Fruit fly (Drosophila melanogaster) whole organism, prepupa: Measurements from ENCODE around the gene CG13810.
A peak's percentile ranks its signal among the peaks of the same experiment; 100 is the strongest.

Experiments used
- Blimp-1 ChIP-seq: fragments of 200-800 bp; sonication (Bioruptor generic); optimal IDR thresholded peaks from 3 replicates; lab custom pipeline; 2017; ENCODE audit warnings: missing biosample characterization, missing genetic modification characterization, mild to moderate bottlenecking, moderate library complexity, missing genetic modification reagents
- CG10631 ChIP-seq: fragments of 200-800 bp; sonication (Bioruptor generic); optimal IDR thresholded peaks from 2 replicates; lab custom pipeline; 2016; ENCODE audit warnings: missing biosample characterization, missing genetic modification characterization
- CG10669 ChIP-seq: fragments of 200-800 bp; sonication (Bioruptor generic); optimal IDR thresholded peaks from 3 replicates; lab custom pipeline; 2018; ENCODE audit warnings: missing biosample characterization, mild to moderate bottlenecking, missing genetic modification characterization, moderate library complexity
- CG11294 ChIP-seq: fragments of 200-800 bp; sonication (Bioruptor generic); IDR thresholded peaks from 2 replicates; pipeline ENCODE4 v1.3.6; 2022; ENCODE audit warnings: missing biosample characterization, missing genetic modification characterization
- CG11762 ChIP-seq: fragments of 200-800 bp; sonication (Bioruptor generic); optimal IDR thresholded peaks from 3 replicates; lab custom pipeline; 2016; ENCODE audit warnings: missing biosample characterization, missing genetic modification characterization; ENCODE audit not compliant: insufficient read depth
- CG11902 ChIP-seq: fragments of 200-800 bp; sonication (Bioruptor generic); optimal IDR thresholded peaks from 3 replicates; lab custom pipeline; 2016; ENCODE audit warnings: missing biosample characterization, missing genetic modification characterization
- CG15336 ChIP-seq: fragments of 200-800 bp; sonication (Bioruptor generic); IDR thresholded peaks from 2 replicates; pipeline ENCODE4 v1.3.6; 2022; ENCODE audit warnings: missing biosample characterization, missing genetic modification characterization
- CG1621 ChIP-seq: fragments of 200-800 bp; sonication (Bioruptor generic); optimal IDR thresholded peaks from 3 replicates; lab custom pipeline; 2018; ENCODE audit warnings: missing biosample characterization, mild to moderate bottlenecking, missing genetic modification characterization
- CG16779 ChIP-seq: fragments of 200-800 bp; sonication (Bioruptor generic); optimal IDR thresholded peaks from 3 replicates; lab custom pipeline; 2017; ENCODE audit warnings: missing biosample characterization, mild to moderate bottlenecking, missing genetic modification characterization
- CG3032 ChIP-seq: fragments of 200-800 bp; optimal IDR thresholded peaks from 2 replicates; lab custom pipeline; 2019; ENCODE audit warnings: missing biosample characterization, mild to moderate bottlenecking, missing genetic modification characterization, moderate library complexity
- CG32006 ChIP-seq: fragments of 200-800 bp; sonication (Bioruptor generic); optimal IDR thresholded peaks from 3 replicates; lab custom pipeline; 2017; ENCODE audit warnings: missing biosample characterization, mild to moderate bottlenecking, missing genetic modification characterization
- CG34406 ChIP-seq: fragments of 200-800 bp; sonication (Bioruptor generic); optimal IDR thresholded peaks from 3 replicates; lab custom pipeline; 2016; ENCODE audit warnings: missing biosample characterization, missing genetic modification characterization
- CG3919 ChIP-seq: fragments of 200-800 bp; sonication (Bioruptor generic); optimal IDR thresholded peaks from 3 replicates; lab custom pipeline; 2016; ENCODE audit warnings: missing biosample characterization, missing genetic modification characterization
- CG6163 ChIP-seq: fragments of 200-800 bp; sonication (Bioruptor generic); IDR thresholded peaks from 3 replicates; pipeline ENCODE4 v1.3.6; 2022; ENCODE audit warnings: missing biosample characterization, missing genetic modification characterization
- CG6276 ChIP-seq: fragments of 200-800 bp; sonication (Bioruptor generic); optimal IDR thresholded peaks from 2 replicates; lab custom pipeline; 2017; ENCODE audit warnings: missing biosample characterization, mild to moderate bottlenecking, missing genetic modification characterization
- CG6792 ChIP-seq: fragments of 200-800 bp; sonication (Bioruptor generic); optimal IDR thresholded peaks from 3 replicates; lab custom pipeline; 2016; ENCODE audit warnings: missing biosample characterization, missing genetic modification characterization
- CG6808 ChIP-seq: fragments of 200-800 bp; sonication (Bioruptor generic); optimal IDR thresholded peaks from 3 replicates; lab custom pipeline; 2017; ENCODE audit warnings: missing biosample characterization, missing genetic modification characterization, mild to moderate bottlenecking, moderate library complexity, missing genetic modification reagents
- CG6854 ChIP-seq: fragments of 200-800 bp; sonication (Bioruptor generic); optimal IDR thresholded peaks from 2 replicates; lab custom pipeline; 2017; ENCODE audit warnings: missing biosample characterization, mild to moderate bottlenecking, missing genetic modification characterization
- CG7368 ChIP-seq: fragments of 200-800 bp; sonication (Bioruptor generic); optimal IDR thresholded peaks from 3 replicates; lab custom pipeline; 2016; ENCODE audit warnings: missing biosample characterization, missing genetic modification characterization
- CG8119 ChIP-seq: fragments of 200-800 bp; sonication (Bioruptor generic); IDR thresholded peaks from 3 replicates; pipeline ENCODE4 v1.3.6; 2022; ENCODE audit warnings: missing biosample characterization, missing genetic modification characterization
- CG8319 ChIP-seq: fragments of 200-800 bp; sonication (Bioruptor generic); optimal IDR thresholded peaks from 3 replicates; lab custom pipeline; 2016; ENCODE audit warnings: missing biosample characterization, missing genetic modification characterization
- CG8632 ChIP-seq: fragments of 200-800 bp; sonication (Bioruptor generic); optimal IDR thresholded peaks from 3 replicates; lab custom pipeline; 2016; ENCODE audit warnings: missing biosample characterization, missing genetic modification characterization
- Eip75B ChIP-seq: fragments of 200-800 bp; sonication (Bioruptor generic); optimal IDR thresholded peaks from 3 replicates; lab custom pipeline; 2016; ENCODE audit warnings: missing biosample characterization, missing genetic modification characterization
- Eip78C ChIP-seq: fragments of 200-800 bp; sonication (Bioruptor generic); peaks from one replicate; lab custom pipeline; 2016; ENCODE audit warnings: missing biosample characterization, missing genetic modification characterization
- Eip93F ChIP-seq: fragments of 200-800 bp; sonication (Bioruptor generic); optimal IDR thresholded peaks from 2 replicates; lab custom pipeline; 2016; ENCODE audit warnings: missing biosample characterization, mild to moderate bottlenecking, missing genetic modification characterization
- Ets21C ChIP-seq: fragments of 200-800 bp; sonication (Bioruptor generic); optimal IDR thresholded peaks from 3 replicates; lab custom pipeline; 2016; ENCODE audit warnings: missing biosample characterization, missing genetic modification characterization
- Ets96B ChIP-seq: fragments of 200-800 bp; optimal IDR thresholded peaks from 2 replicates; lab custom pipeline; 2019; ENCODE audit warnings: missing biosample characterization, mild to moderate bottlenecking, missing genetic modification characterization, moderate library complexity
- Gug ChIP-seq: fragments of 200-800 bp; sonication (Bioruptor generic); IDR thresholded peaks from 2 replicates; pipeline ENCODE4 v1.3.6; 2022; ENCODE audit warnings: missing biosample characterization, missing genetic modification characterization
- Hr38 ChIP-seq: sonication (Bioruptor generic); optimal IDR thresholded peaks from 2 replicates; lab custom pipeline; 2016; ENCODE audit warnings: missing biosample characterization, missing genetic modification characterization
- Lpt ChIP-seq: fragments of 200-800 bp; sonication (Bioruptor generic); optimal IDR thresholded peaks from 3 replicates; lab custom pipeline; 2016; ENCODE audit warnings: missing biosample characterization, missing genetic modification characterization
- OdsH ChIP-seq: fragments of 200-800 bp; sonication (Bioruptor generic); optimal IDR thresholded peaks from 3 replicates; lab custom pipeline; 2016; ENCODE audit warnings: missing biosample characterization, missing genetic modification characterization
- Smox ChIP-seq: fragments of 200-800 bp; sonication (Bioruptor generic); optimal IDR thresholded peaks from 3 replicates; lab custom pipeline; 2016; ENCODE audit warnings: missing biosample characterization, missing genetic modification characterization
- Sox102F ChIP-seq: fragments of 200-800 bp; sonication (Bioruptor generic); optimal IDR thresholded peaks from 2 replicates; lab custom pipeline; 2016; ENCODE audit warnings: missing biosample characterization, mild to moderate bottlenecking, missing genetic modification characterization
- Sox14 ChIP-seq: fragments of 200-800 bp; sonication (Bioruptor generic); optimal IDR thresholded peaks from 3 replicates; lab custom pipeline; 2016; ENCODE audit warnings: missing biosample characterization, missing genetic modification characterization
- Sox15 ChIP-seq: fragments of 200-800 bp; sonication (Bioruptor generic); optimal IDR thresholded peaks from 3 replicates; lab custom pipeline; 2016; ENCODE audit warnings: missing biosample characterization, missing genetic modification characterization
- acj6 ChIP-seq: fragments of 200-800 bp; sonication (Bioruptor generic); optimal IDR thresholded peaks from 3 replicates; lab custom pipeline; 2016; ENCODE audit warnings: missing biosample characterization, missing genetic modification characterization
- cyc ChIP-seq: fragments of 200-800 bp; sonication (Bioruptor generic); optimal IDR thresholded peaks from 3 replicates; lab custom pipeline; 2016; ENCODE audit warnings: missing biosample characterization, missing genetic modification characterization
- dac ChIP-seq: fragments of 200-800 bp; sonication (Bioruptor generic); optimal IDR thresholded peaks from 2 replicates; lab custom pipeline; 2017; ENCODE audit warnings: missing biosample characterization, mild to moderate bottlenecking, missing genetic modification characterization
- dsx ChIP-seq: fragments of 200-800 bp; optimal IDR thresholded peaks from 3 replicates; lab custom pipeline; 2019; ENCODE audit warnings: missing biosample characterization, mild to moderate bottlenecking, missing genetic modification characterization, moderate library complexity; ENCODE audit not compliant: poor library complexity, severe bottlenecking
- eg ChIP-seq: fragments of 200-800 bp; sonication (Bioruptor generic); IDR thresholded peaks from 3 replicates; pipeline ENCODE4 v1.3.6; 2022; ENCODE audit warnings: missing biosample characterization, missing genetic modification characterization
- esn ChIP-seq: fragments of 200-800 bp; sonication (Bioruptor generic); optimal IDR thresholded peaks from 2 replicates; lab custom pipeline; 2016; ENCODE audit warnings: missing biosample characterization, mild to moderate bottlenecking, missing genetic modification characterization, moderate library complexity
- fd59A ChIP-seq: fragments of 200-800 bp; sonication (Bioruptor generic); optimal IDR thresholded peaks from 2 replicates; lab custom pipeline; 2017; ENCODE audit warnings: missing biosample characterization, mild to moderate bottlenecking, missing genetic modification characterization, missing genetic modification reagents
- fkh ChIP-seq: fragments of 200-800 bp; sonication (Bioruptor generic); optimal IDR thresholded peaks from 3 replicates; lab custom pipeline; 2017; ENCODE audit warnings: missing biosample characterization, mild to moderate bottlenecking, missing genetic modification characterization, moderate library complexity
- net ChIP-seq: fragments of 200-800 bp; sonication (Bioruptor generic); optimal IDR thresholded peaks from 3 replicates; lab custom pipeline; 2016; ENCODE audit warnings: missing biosample characterization, missing genetic modification characterization
- salr ChIP-seq, 2 experiments: fragments of 200-800 bp; sonication (Bioruptor generic); optimal IDR thresholded peaks; 3 replicates each; lab custom pipeline; 2016 to 2018; ENCODE audit warnings: missing biosample characterization in 2 of 2, missing genetic modification characterization in 2 of 2, mild to moderate bottlenecking in 1 of 2
- spab ChIP-seq: fragments of 200-800 bp; sonication (Bioruptor generic); optimal IDR thresholded peaks from 2 replicates; lab custom pipeline; 2017; ENCODE audit warnings: missing biosample characterization, mild to moderate bottlenecking, missing genetic modification characterization, missing genetic modification reagents
- ss ChIP-seq, 2 experiments: fragments of 200-800 bp; sonication (Bioruptor generic); optimal IDR thresholded peaks; 2 replicates in 1 of 2; 3 replicates in 1 of 2; lab custom pipeline; 2017 to 2018; ENCODE audit warnings: mild to moderate bottlenecking in 2 of 2, missing biosample characterization in 2 of 2, missing genetic modification characterization in 2 of 2, moderate library complexity in 1 of 2
- svp ChIP-seq: fragments of 200-800 bp; sonication (Bioruptor generic); peaks from one replicate; lab custom pipeline; 2016; ENCODE audit warnings: missing biosample characterization, missing genetic modification characterization
- topi ChIP-seq: fragments of 200-800 bp; sonication (Bioruptor generic); optimal IDR thresholded peaks from 3 replicates; lab custom pipeline; 2016; ENCODE audit warnings: missing biosample characterization, missing genetic modification characterization
- vri ChIP-seq: fragments of 200-800 bp; sonication (Bioruptor generic); optimal IDR thresholded peaks from 3 replicates; lab custom pipeline; 2016; ENCODE audit warnings: missing biosample characterization, mild to moderate bottlenecking, missing genetic modification characterization

CG13810 gene

DNA sequence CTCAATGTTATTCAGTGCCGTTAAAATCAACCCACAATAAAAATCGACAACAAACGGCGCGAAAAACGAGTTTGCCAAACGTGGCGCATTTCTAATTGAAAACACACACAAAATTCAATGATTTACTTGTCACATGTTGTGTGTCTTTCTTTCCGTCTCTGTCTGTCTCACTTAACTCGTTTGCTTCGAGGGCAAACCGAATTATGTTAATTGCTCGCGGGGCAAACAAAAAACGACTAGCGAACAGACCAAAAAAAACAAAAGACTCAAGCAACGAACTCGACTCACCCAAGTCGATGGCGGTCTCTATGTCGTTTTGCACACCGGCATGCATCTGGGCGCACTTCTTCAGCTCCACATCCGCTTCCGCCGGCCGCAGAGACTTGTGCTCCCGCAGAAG lies 25.9 kb upstream of the CG13810 start:
- no peak for TF ChIP-seq topi
- peak; percentile 32 for TF ChIP-seq Eip78C (GFP tag; lab: Kevin White, UChicago)

DNA sequence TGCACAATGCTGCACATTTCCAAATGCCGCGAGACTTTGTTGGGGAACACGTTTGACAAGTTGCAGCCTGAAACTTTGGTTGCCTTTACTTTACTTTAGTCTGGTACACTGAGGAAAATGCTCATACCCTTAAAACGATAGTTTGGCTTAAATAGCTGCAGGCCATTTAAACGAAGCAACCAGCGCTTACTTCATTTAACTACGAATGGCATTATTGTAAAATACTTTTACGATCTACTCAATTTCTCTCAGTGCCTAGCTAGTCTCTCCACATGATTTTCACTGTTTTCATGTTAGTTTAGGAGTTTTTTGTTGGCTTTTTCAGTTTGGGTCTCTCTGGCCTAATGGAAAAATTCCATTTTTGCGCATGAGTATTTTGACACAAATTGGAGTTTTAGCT lies 23.7 kb upstream of the CG13810 start:
- TF ChIP-seq Smox (GFP tag; lab: Kevin White, UChicago) (peak; percentile 74), Ets21C (GFP tag; lab: Kevin White, UChicago) (peak; percentile 69), spab (peak; percentile 69), fkh (GFP tag; lab: Kevin White, UChicago) (no peak), eg (GFP tag; lab: Robert Waterston, UW) (peak; percentile 97), Gug (GFP tag; lab: Robert Waterston, UW) (peak; percentile 91), CG3919 (GFP tag; lab: Kevin White, UChicago) (peak; percentile 95), topi (peak; percentile 87), CG10631 (GFP tag; lab: Kevin White, UChicago) (peak; percentile 78), CG8119 (GFP tag; lab: Robert Waterston, UW) (peak; percentile 96), CG7368 (GFP tag; lab: Kevin White, UChicago) (peak; percentile 86), CG6276 (GFP tag; lab: Kevin White, UChicago) (peak; percentile 94), CG8632 (GFP tag; lab: Kevin White, UChicago) (peak; percentile 39), Sox14 (peak; percentile 81), Eip93F (GFP tag; lab: Kevin White, UChicago) (peak; percentile 18), vri (GFP tag; lab: Kevin White, UChicago) (peak; percentile 54), fd59A (GFP tag; lab: Kevin White, UChicago) (peak; percentile 48), CG6854 (GFP tag; lab: Kevin White, UChicago) (peak; percentile 62), cyc (GFP tag; lab: Kevin White, UChicago) (peak; percentile 92), CG11902 (GFP tag; lab: Kevin White, UChicago) (peak; percentile 79), CG11762 (GFP tag; lab: Kevin White, UChicago) (peak; percentile 83), Eip75B (peak; percentile 71), salr (GFP tag; optimal IDR thresholded peaks at IDR 0.05; lab: Kevin White, UChicago) (peak; percentile 1 to 81), svp (GFP tag; lab: Kevin White, UChicago) (peak; percentile 88), Blimp-1 (GFP tag; lab: Kevin White, UChicago) (peak; percentile 63), CG10669 (GFP tag; lab: Kevin White, UChicago) (peak; percentile 78), CG6792 (GFP tag; lab: Kevin White, UChicago) (peak; percentile 60), Lpt (GFP tag; lab: Kevin White, UChicago) (peak; percentile 91), acj6 (GFP tag; lab: Kevin White, UChicago) (peak; percentile 82), CG32006 (GFP tag; lab: Kevin White, UChicago) (peak; percentile 89), ss (GFP tag; optimal IDR thresholded peaks at IDR 0.05; lab: Kevin White, UChicago) (peak; percentile 49 to 61), CG1621 (tag; lab: Kevin White, UChicago) (peak; percentile 22), CG16779 (tag; lab: Kevin White, UChicago) (peak; percentile 63), Ets96B (tag; lab: Kevin White, UChicago) (peak; percentile 77), esn (GFP tag; lab: Kevin White, UChicago) (peak; percentile 80), CG6808 (GFP tag; lab: Kevin White, UChicago) (peak; percentile 72), CG11294 (GFP tag; lab: Robert Waterston, UW) (peak; percentile 89), OdsH (GFP tag; lab: Kevin White, UChicago) (peak; percentile 84), CG6163 (GFP tag; lab: Robert Waterston, UW) (peak; percentile 97), dsx (GFP tag; lab: Kevin White, UChicago) (peak; percentile 47), net (GFP tag; lab: Kevin White, UChicago) (peak; percentile 73), CG15336 (peak; percentile 97), Eip78C (GFP tag; lab: Kevin White, UChicago) (peak; percentile 94), CG3032 (peak; percentile 78), Sox102F (GFP tag; lab: Kevin White, UChicago) (peak; percentile 73), Sox15 (GFP tag; lab: Kevin White, UChicago) (peak; percentile 51), CG34406 (peak; percentile 54), dac (peak; percentile 78), Hr38 (GFP tag; lab: Kevin White, UChicago) (peak; percentile 34), CG8319 (GFP tag; lab: Kevin White, UChicago) (peak; percentile 54)
